Worm (Caenorhabditis elegans) whole organism, L4 larva: ENCODE data around the gene T10B9.9.

Source experiments
- F10B5.3 ChIP-seq: sonication (generic microtip); optimal IDR thresholded peaks from 2 replicates; lab custom pipeline; 2016; ENCODE audit warnings: mild to moderate bottlenecking, missing genetic modification characterization, missing compliant biosample characterization
- F26F4.8 ChIP-seq: fragments of 200-800 bp; sonication (Bioruptor generic); conservative IDR thresholded peaks from 2 replicates; pipeline ENCODE4 v1.3.6; 2022; ENCODE audit warnings: missing genetic modification characterization, missing compliant biosample characterization
- F37D6.2 ChIP-seq: sonication (generic microtip); optimal IDR thresholded peaks from 2 replicates; lab custom pipeline; 2016; ENCODE audit warnings: mild to moderate bottlenecking, missing genetic modification characterization, missing compliant biosample characterization
- F44E2.7 ChIP-seq: fragments of 200-800 bp; sonication (Bioruptor generic); IDR thresholded peaks from 2 replicates; pipeline ENCODE4 v2.1.2; 2022; ENCODE audit warnings: missing genetic modification characterization, missing compliant biosample characterization
- T20F7.1 ChIP-seq: fragments of 200-800 bp; sonication (Bioruptor generic); optimal IDR thresholded peaks from 2 replicates; lab custom pipeline; 2018; ENCODE audit warnings: mild to moderate bottlenecking, missing genetic modification characterization, missing compliant biosample characterization
- T26A8.4 ChIP-seq: fragments of 200-800 bp; sonication (Bioruptor generic); IDR thresholded peaks from 2 replicates; pipeline ENCODE4 v1.3.6; 2022; ENCODE audit warnings: missing genetic modification characterization, missing compliant biosample characterization
- Y48G9A.11 ChIP-seq: fragments of 200-800 bp; sonication (Bioruptor generic); IDR thresholded peaks from 2 replicates; pipeline ENCODE4 v1.3.6; 2022; ENCODE audit warnings: missing genetic modification reagents, missing genetic modification characterization, missing compliant biosample characterization
- Y5F2A.4 ChIP-seq: fragments of 200-800 bp; sonication (Bioruptor generic); optimal IDR thresholded peaks from 2 replicates; lab custom pipeline; 2018; ENCODE audit warnings: mild to moderate bottlenecking, missing genetic modification characterization, missing compliant biosample characterization
- ZK337.2 ChIP-seq: fragments of 200-800 bp; sonication (Bioruptor generic); IDR thresholded peaks from 2 replicates; pipeline ENCODE4 v1.3.6; 2022; ENCODE audit warnings: missing genetic modification reagents, missing genetic modification characterization, missing compliant biosample characterization
- aha-1 ChIP-seq: fragments of 150-350 bp; peaks from one replicate; lab custom pipeline; 2014; ENCODE audit warnings: missing biosample characterization, missing genetic modification characterization
- arid-1 ChIP-seq: fragments of 200-800 bp; sonication (Bioruptor generic); conservative IDR thresholded peaks from 2 replicates; pipeline ENCODE4 v1.3.6; 2022; ENCODE audit warnings: missing genetic modification reagents, missing genetic modification characterization, missing compliant biosample characterization
- attf-4 ChIP-seq: sonication (generic microtip); optimal IDR thresholded peaks from 3 replicates; lab custom pipeline; 2017; ENCODE audit warnings: missing biosample characterization, missing genetic modification characterization
- ceh-20 ChIP-seq: fragments of 200-800 bp; sonication (Bioruptor generic); IDR thresholded peaks from 2 replicates; pipeline ENCODE4 v1.3.6; 2022; ENCODE audit warnings: missing genetic modification reagents, missing genetic modification characterization, missing compliant biosample characterization
- ceh-32 ChIP-seq: sonication (generic microtip); optimal IDR thresholded peaks from 2 replicates; lab custom pipeline; 2016; ENCODE audit warnings: mild to moderate bottlenecking, missing genetic modification characterization, missing compliant biosample characterization; ENCODE audit not compliant: poor library complexity
- ceh-44 ChIP-seq: fragments of 200-800 bp; sonication (Bioruptor generic); IDR thresholded peaks from 2 replicates; pipeline ENCODE4 v1.3.6; 2022; ENCODE audit warnings: missing genetic modification reagents, missing genetic modification characterization, missing compliant biosample characterization
- ceh-62 ChIP-seq: sonication (generic microtip); optimal IDR thresholded peaks from 2 replicates; lab custom pipeline; 2017; ENCODE audit warnings: missing biosample characterization, missing genetic modification characterization
- ces-1 ChIP-seq: fragments of 150-350 bp; sonication (generic microtip); optimal IDR thresholded peaks from 4 replicates; lab custom pipeline; 2014; ENCODE audit warnings: missing biosample characterization, missing genetic modification reagents, missing genetic modification characterization
- daf-19 ChIP-seq: fragments of 200-800 bp; sonication (Bioruptor generic); conservative IDR thresholded peaks from 2 replicates; pipeline ENCODE4 v1.3.6; 2022; ENCODE audit warnings: missing genetic modification characterization, missing compliant biosample characterization
- dve-1 ChIP-seq: sonication (generic microtip); optimal IDR thresholded peaks from 2 replicates; lab custom pipeline; 2017; ENCODE audit warnings: antibody characterized with exemption, mild to moderate bottlenecking, missing genetic modification characterization, missing compliant biosample characterization; ENCODE audit not compliant: insufficient read depth
- egl-43 ChIP-seq: fragments of 200-800 bp; sonication (Bioruptor generic); IDR thresholded peaks from 2 replicates; pipeline ENCODE4 v1.3.6; 2022; ENCODE audit warnings: missing genetic modification reagents, missing genetic modification characterization, missing compliant biosample characterization
- fkh-10 ChIP-seq: fragments of 150-350 bp; optimal IDR thresholded peaks from 2 replicates; lab custom pipeline; 2014; ENCODE audit warnings: missing biosample characterization, missing genetic modification reagents, missing genetic modification characterization
- fos-1 ChIP-seq: fragments of 150-350 bp; optimal IDR thresholded peaks from 2 replicates; lab custom pipeline; 2014; ENCODE audit warnings: missing biosample characterization, missing genetic modification characterization
- hlh-11 ChIP-seq: fragments of 200-800 bp; sonication (Bioruptor generic); optimal IDR thresholded peaks from 2 replicates; lab custom pipeline; 2018; ENCODE audit warnings: mild to moderate bottlenecking, missing genetic modification characterization, missing compliant biosample characterization
- lin-1 ChIP-seq: fragments of 200-800 bp; sonication (Bioruptor generic); IDR thresholded peaks from 2 replicates; pipeline ENCODE4 v1.3.6; 2022; ENCODE audit warnings: missing genetic modification reagents, missing genetic modification characterization, missing compliant biosample characterization
- lin-13 ChIP-seq: fragments of 150-350 bp; optimal IDR thresholded peaks from 2 replicates; lab custom pipeline; 2014; ENCODE audit warnings: missing biosample characterization, missing genetic modification reagents, missing genetic modification characterization
- lin-29 ChIP-seq: fragments of 200-800 bp; sonication (Bioruptor generic); IDR thresholded peaks from 2 replicates; pipeline ENCODE4 v1.3.6; 2022; ENCODE audit warnings: missing genetic modification reagents, missing genetic modification characterization, missing compliant biosample characterization
- lin-39 ChIP-seq: fragments of 150-350 bp; optimal IDR thresholded peaks from 2 replicates; lab custom pipeline; 2014; ENCODE audit warnings: missing biosample characterization, missing genetic modification reagents, missing genetic modification characterization
- lir-3 ChIP-seq: sonication (generic microtip); optimal IDR thresholded peaks from 2 replicates; lab custom pipeline; 2016; ENCODE audit warnings: mild to moderate bottlenecking, missing genetic modification characterization, missing compliant biosample characterization
- lsy-2 ChIP-seq, 2 experiments: fragments of 150-350 bp in 1 of 2; sonication (generic microtip) in 1 of 2; optimal IDR thresholded peaks; 2 replicates each; lab custom pipeline; 2014 to 2017; ENCODE audit warnings: missing biosample characterization in 2 of 2, missing genetic modification characterization in 2 of 2
- madf-5 ChIP-seq, 2 experiments: fragments of 200-800 bp; sonication (Bioruptor generic); IDR thresholded peaks; 2 replicates each; pipeline ENCODE4 v1.3.6; 2022; ENCODE audit warnings: missing compliant biosample characterization in 2 of 2, missing genetic modification characterization in 2 of 2
- mxl-2 ChIP-seq: fragments of 200-800 bp; sonication (Bioruptor generic); conservative IDR thresholded peaks from 2 replicates; pipeline ENCODE4 v1.3.6; 2022; ENCODE audit warnings: missing genetic modification reagents, missing genetic modification characterization, missing compliant biosample characterization
- mxl-3 ChIP-seq: fragments of 200-800 bp; sonication (Bioruptor generic); optimal IDR thresholded peaks from 2 replicates; lab custom pipeline; 2018; ENCODE audit warnings: mild to moderate bottlenecking, missing genetic modification characterization, missing compliant biosample characterization
- nhr-102 ChIP-seq: sonication (generic microtip); optimal IDR thresholded peaks from 2 replicates; lab custom pipeline; 2016; ENCODE audit warnings: mild to moderate bottlenecking, missing genetic modification characterization, moderate library complexity, missing compliant biosample characterization
- nhr-11 ChIP-seq: fragments of 150-350 bp; optimal IDR thresholded peaks from 2 replicates; lab custom pipeline; 2014; ENCODE audit warnings: missing biosample characterization, missing genetic modification characterization
- nhr-111 ChIP-seq: fragments of 200-800 bp; sonication (Bioruptor generic); optimal IDR thresholded peaks from 2 replicates; lab custom pipeline; 2018; ENCODE audit warnings: mild to moderate bottlenecking, missing genetic modification characterization, missing compliant biosample characterization
- nhr-237 ChIP-seq: sonication (generic microtip); optimal IDR thresholded peaks from 2 replicates; lab custom pipeline; 2017; ENCODE audit warnings: missing biosample characterization, missing genetic modification characterization
- nhr-25 ChIP-seq: sonication (generic microtip); optimal IDR thresholded peaks from 2 replicates; lab custom pipeline; 2017; ENCODE audit warnings: missing genetic modification characterization, mild to moderate bottlenecking, missing compliant biosample characterization, antibody characterized with exemption, moderate library complexity, borderline replicate concordance; ENCODE audit not compliant: insufficient read depth
- nhr-42 ChIP-seq: fragments of 200-800 bp; sonication (Bioruptor generic); IDR thresholded peaks from 2 replicates; pipeline ENCODE4 v1.3.6; 2022; ENCODE audit warnings: missing genetic modification characterization, missing compliant biosample characterization
- nhr-48 ChIP-seq: sonication (generic microtip); optimal IDR thresholded peaks from 2 replicates; lab custom pipeline; 2016; ENCODE audit warnings: mild to moderate bottlenecking, missing genetic modification characterization, missing compliant biosample characterization
- nhr-6 ChIP-seq: fragments of 150-350 bp; optimal IDR thresholded peaks from 2 replicates; lab custom pipeline; 2014; ENCODE audit warnings: missing biosample characterization, missing genetic modification characterization
- nhr-76 ChIP-seq: fragments of 150-350 bp; optimal IDR thresholded peaks from 2 replicates; lab custom pipeline; 2014; ENCODE audit warnings: missing biosample characterization, missing genetic modification characterization
- nhr-77 ChIP-seq: fragments of 150-350 bp; optimal IDR thresholded peaks from 2 replicates; lab custom pipeline; 2014; ENCODE audit warnings: missing biosample characterization, missing genetic modification characterization
- pha-4 ChIP-seq, 2 experiments: fragments of 150-350 bp in 1 of 2; fragments of 200-800 bp in 1 of 2; sonication (Bioruptor generic) in 1 of 2; IDR thresholded peaks in 1 of 2; optimal IDR thresholded peaks in 1 of 2; 2 replicates each; pipeline versions ENCODE4 v1.3.6 to Lab custom; 2014 to 2022; ENCODE audit warnings: missing genetic modification characterization in 2 of 2, missing genetic modification reagents in 2 of 2, missing biosample characterization in 1 of 2, missing compliant biosample characterization in 1 of 2
- skn-1 ChIP-seq: fragments of 150-350 bp; optimal IDR thresholded peaks from 2 replicates; lab custom pipeline; 2014; ENCODE audit warnings: missing biosample characterization, missing genetic modification characterization
- snpc-1.2 ChIP-seq: fragments of 200-800 bp; sonication (Bioruptor generic); IDR thresholded peaks from 2 replicates; pipeline ENCODE4 v1.3.6; 2022; ENCODE audit warnings: missing genetic modification reagents, missing genetic modification characterization, missing compliant biosample characterization
- snpc-4 ChIP-seq: fragments of 150-350 bp; optimal IDR thresholded peaks from 2 replicates; lab custom pipeline; 2014; ENCODE audit warnings: missing biosample characterization, missing genetic modification characterization
- spr-1 ChIP-seq: sonication (generic microtip); optimal IDR thresholded peaks from 2 replicates; lab custom pipeline; 2016; ENCODE audit warnings: mild to moderate bottlenecking, missing genetic modification characterization, missing compliant biosample characterization
- tag-97 ChIP-seq: fragments of 200-800 bp; sonication (Bioruptor generic); IDR thresholded peaks from 2 replicates; pipeline ENCODE4 v1.3.6; 2022; ENCODE audit warnings: missing genetic modification characterization, missing compliant biosample characterization
- zag-1 ChIP-seq: fragments of 150-350 bp; optimal IDR thresholded peaks from 2 replicates; lab custom pipeline; 2014; ENCODE audit warnings: missing biosample characterization, missing genetic modification characterization
- zfp-3 ChIP-seq: fragments of 200-800 bp; sonication (Bioruptor generic); conservative IDR thresholded peaks from 2 replicates; pipeline ENCODE4 v1.3.6; 2022; ENCODE audit warnings: missing genetic modification reagents, missing genetic modification characterization, missing compliant biosample characterization
- ztf-11 ChIP-seq: fragments of 150-350 bp; optimal IDR thresholded peaks from 2 replicates; lab custom pipeline; 2014; ENCODE audit warnings: missing biosample characterization, missing genetic modification characterization

Gene T10B9.9

ce11 chrII:9774653-9775052 is 1.0 kb downstream of the T10B9.9 start:
- peak; percentile 85 for TF ChIP-seq Y48G9A.11 (GFP tag; lab: Robert Waterston, UW)
- peak; percentile 51 for TF ChIP-seq F37D6.2 (tag; lab: Kevin White, UChicago)
- no peak for TF ChIP-seq nhr-77 (tag; lab: Kevin White, UChicago)
- TF ChIP-seq snpc-4 (tag; lab: Kevin White, UChicago): no peak
- TF ChIP-seq tag-97 (GFP tag; lab: Robert Waterston, UW): no peak
- no peak for TF ChIP-seq zfp-3 (GFP tag; lab: Robert Waterston, UW)
- TF ChIP-seq madf-5 (GFP tag; IDR thresholded peaks at IDR 0.05; lab: Robert Waterston, UW): peak; percentile 66 to 77; a peak in 2 of 4 replicates
- no peak for TF ChIP-seq ceh-62 (tag; lab: Kevin White, UChicago)
- no peak for TF ChIP-seq fos-1 (tag; lab: Kevin White, UChicago)
- peak; percentile 85 for TF ChIP-seq nhr-102 (tag; lab: Kevin White, UChicago)
- TF ChIP-seq pha-4 (GFP tag; IDR thresholded peaks at IDR 0.05; lab: Robert Waterston, UW): peak; percentile 86
- no peak for TF ChIP-seq pha-4 (tag; optimal IDR thresholded peaks at IDR 0.05; lab: Kevin White, UChicago)
- TF ChIP-seq nhr-48: peak; percentile 32
- TF ChIP-seq arid-1 (GFP tag; lab: Robert Waterston, UW): no peak; the same call in 1 of the 2 replicates
- TF ChIP-seq nhr-237 (tag; lab: Kevin White, UChicago): no peak
- peak; percentile 81 for TF ChIP-seq ceh-20
- no peak for TF ChIP-seq lin-39 (tag; lab: Kevin White, UChicago)
- TF ChIP-seq zag-1 (tag; lab: Kevin White, UChicago): no peak
- TF ChIP-seq nhr-6 (tag; lab: Kevin White, UChicago): peak; percentile 18
- no peak for TF ChIP-seq attf-4 (tag; lab: Kevin White, UChicago)
- peak; percentile 72 for TF ChIP-seq spr-1
- no peak for TF ChIP-seq egl-43 (GFP tag; lab: Robert Waterston, UW)
- TF ChIP-seq ztf-11 (tag; lab: Kevin White, UChicago): no peak
- TF ChIP-seq F44E2.7 (GFP tag; lab: Robert Waterston, UW): 0 out of 2 replicates have a peak, but pooled peaks have one; percentile 49
- TF ChIP-seq ZK337.2 (GFP tag; lab: Robert Waterston, UW): peak; percentile 55; the same call in 1 of the 2 replicates
- peak; percentile 29 for TF ChIP-seq nhr-111 (GFP tag; lab: Kevin White, UChicago)
- no peak for TF ChIP-seq F10B5.3 (tag; lab: Kevin White, UChicago)
- no peak for TF ChIP-seq lin-13 (GFP tag; lab: Kevin White, UChicago)
- no peak for TF ChIP-seq ceh-32 (tag; lab: Kevin White, UChicago)
- TF ChIP-seq skn-1: no peak
- peak; percentile 98 for TF ChIP-seq aha-1 (tag; lab: Kevin White, UChicago)
- TF ChIP-seq nhr-25: peak; percentile 19
- TF ChIP-seq T20F7.1 (GFP tag; lab: Kevin White, UChicago): peak; percentile 44
- TF ChIP-seq T26A8.4 (GFP tag; lab: Robert Waterston, UW): peak; percentile 81
- peak; percentile 87; the same call in 1 of the 2 replicates for TF ChIP-seq ceh-44 (GFP tag; lab: Robert Waterston, UW)
- TF ChIP-seq nhr-76 (tag; lab: Kevin White, UChicago): no peak
- TF ChIP-seq daf-19 (GFP tag; lab: Robert Waterston, UW): 0 out of 2 replicates have a peak, but pooled peaks have one; percentile 23
- TF ChIP-seq mxl-3 (GFP tag; lab: Kevin White, UChicago): peak; percentile 53
- TF ChIP-seq ces-1 (GFP tag; lab: Kevin White, UChicago): no peak
- peak; percentile 36 for TF ChIP-seq lir-3
- peak; percentile 63 for TF ChIP-seq dve-1 (tag; lab: Kevin White, UChicago)
- no peak for TF ChIP-seq nhr-11 (tag; lab: Kevin White, UChicago)
- peak; percentile 73; the same call in 1 of the 2 replicates for TF ChIP-seq F26F4.8 (GFP tag; lab: Robert Waterston, UW)
- peak; percentile 46; the same call in 1 of the 2 replicates for TF ChIP-seq nhr-42 (GFP tag; lab: Robert Waterston, UW)
- no peak for TF ChIP-seq lin-29 (GFP tag; lab: Robert Waterston, UW)
- TF ChIP-seq hlh-11: no peak
- no peak for TF ChIP-seq fkh-10 (GFP tag; lab: Kevin White, UChicago)
- TF ChIP-seq lsy-2 (tag; optimal IDR thresholded peaks at IDR 0.05; lab: Kevin White, UChicago): peak in 1 of 2 experiments; percentile 66
- 0 out of 2 replicates have a peak, but pooled peaks have one; percentile 25 for TF ChIP-seq mxl-2 (GFP tag; lab: Robert Waterston, UW)
- TF ChIP-seq snpc-1.2 (GFP tag; lab: Robert Waterston, UW): peak; percentile 87
- TF ChIP-seq Y5F2A.4 (GFP tag; lab: Kevin White, UChicago): peak; percentile 76
- peak; percentile 86 for TF ChIP-seq lin-1 (GFP tag; lab: Robert Waterston, UW)
